Fruit fly (Drosophila melanogaster): ENCODE results near the gene CG8372.

The CG8372 gene

dm6 chr2L:8215259-8215929, 2.7 kb upstream of the CG8372 start, which contains the start of gene CG8349:
Gene CG8349, plus strand, starts transcription at chr2L:8215915.
- no peak for TF ChIP-seq CG17801 (GFP tag; optimal IDR thresholded peaks at IDR 0.05; ENCODE audit: partially characterized antibody)

- TF ChIP-seq CG17801 (GFP tag; optimal IDR thresholded peaks at IDR 0.05; ENCODE audit: partially characterized antibody), result no peak
Observed at dm6 chr2L:8213987-8214386, 1.3 kb upstream of the CG8372 start, which contains the start of gene CG8353. Gene CG8353, plus strand, starts transcription at chr2L:8214045.

- TF ChIP-seq CG17801 (GFP tag; optimal IDR thresholded peaks at IDR 0.05; ENCODE audit: partially characterized antibody), result peak; percentile 78
Observed at dm6 chr2L:8211070-8211469, 1.6 kb downstream of the CG8372 start, which contains the start of gene Ssb-c31a. Gene Ssb-c31a, plus strand, starts transcription at chr2L:8211347.

- no peak for TF ChIP-seq CG17801 (GFP tag; optimal IDR thresholded peaks at IDR 0.05; ENCODE audit: partially characterized antibody)
Observed at dm6 chr2L:8210468-8210867, 2.2 kb downstream of the CG8372 start.

dm6 chr2L:8209362-8209761, 3.3 kb downstream of the CG8372 start:
- no peak for TF ChIP-seq CG17801 (GFP tag; optimal IDR thresholded peaks at IDR 0.05; ENCODE audit: partially characterized antibody)

- no peak for TF ChIP-seq CG17801 (GFP tag; optimal IDR thresholded peaks at IDR 0.05; ENCODE audit: partially characterized antibody)
Observed at dm6 chr2L:8205871-8206270, 6.8 kb downstream of the CG8372 start, which contains the start of gene CG8419. Gene CG8419, plus strand, starts transcription at chr2L:8206171.

- TF ChIP-seq CG17801 (GFP tag; optimal IDR thresholded peaks at IDR 0.05; ENCODE audit: partially characterized antibody), result peak; percentile 100
Observed at dm6 chr2L:8204996-8205567, 7.6 kb downstream of the CG8372 start, which contains the start of gene SLC5A11. Gene SLC5A11, minus strand, starts transcription at chr2L:8205132.

- no peak for TF ChIP-seq CG17801 (GFP tag; optimal IDR thresholded peaks at IDR 0.05; ENCODE audit: partially characterized antibody)
Observed at dm6 chr2L:8204366-8204765, 8.3 kb downstream of the CG8372 start.

- TF ChIP-seq CG17801 (GFP tag; optimal IDR thresholded peaks at IDR 0.05; ENCODE audit: partially characterized antibody), result peak; percentile 61
Observed at dm6 chr2L:8203748-8204147, 9.0 kb downstream of the CG8372 start.

- TF ChIP-seq CG17801 (GFP tag; optimal IDR thresholded peaks at IDR 0.05; ENCODE audit: partially characterized antibody), result no peak
Observed at dm6 chr2L:8202569-8202968, 10.1 kb downstream of the CG8372 start.

- peak; percentile 45 for TF ChIP-seq CG17801 (GFP tag; optimal IDR thresholded peaks at IDR 0.05; ENCODE audit: partially characterized antibody)
Observed at dm6 chr2L:8198757-8199156, 13.9 kb downstream of the CG8372 start, which contains the start of gene PGAP5. Gene PGAP5, plus strand, starts transcription at chr2L:8198882.

- TF ChIP-seq CG17801 (GFP tag; optimal IDR thresholded peaks at IDR 0.05; ENCODE audit: partially characterized antibody), result no peak
Observed at dm6 chr2L:8196757-8197530, 15.8 kb downstream of the CG8372 start, which contains the start of the genes CG8475 and CG8460. Gene CG8475, minus strand, starts transcription at chr2L:8196918. Gene CG8460, plus strand, starts transcription at chr2L:8197193.

dm6 chr2L:8195722-8196323, 16.9 kb downstream of the CG8372 start:
- TF ChIP-seq CG17801 (GFP tag; optimal IDR thresholded peaks at IDR 0.05; ENCODE audit: partially characterized antibody), result no peak

- no peak for TF ChIP-seq CG17801 (GFP tag; optimal IDR thresholded peaks at IDR 0.05; ENCODE audit: partially characterized antibody)
Observed at dm6 chr2L:8190681-8191080, 22.0 kb downstream of the CG8372 start, which contains the start of gene CG34134. Gene CG34134, minus strand, starts transcription at chr2L:8190781.

- TF ChIP-seq CG17801 (GFP tag; optimal IDR thresholded peaks at IDR 0.05; ENCODE audit: partially characterized antibody), result no peak
Observed at dm6 chr2L:8185008-8185407, 27.7 kb downstream of the CG8372 start.

Measured in ovary, adult (tissue).